Fruit fly (Drosophila melanogaster): ENCODE results near the gene CG31229.

The CG31229 gene

DNA sequence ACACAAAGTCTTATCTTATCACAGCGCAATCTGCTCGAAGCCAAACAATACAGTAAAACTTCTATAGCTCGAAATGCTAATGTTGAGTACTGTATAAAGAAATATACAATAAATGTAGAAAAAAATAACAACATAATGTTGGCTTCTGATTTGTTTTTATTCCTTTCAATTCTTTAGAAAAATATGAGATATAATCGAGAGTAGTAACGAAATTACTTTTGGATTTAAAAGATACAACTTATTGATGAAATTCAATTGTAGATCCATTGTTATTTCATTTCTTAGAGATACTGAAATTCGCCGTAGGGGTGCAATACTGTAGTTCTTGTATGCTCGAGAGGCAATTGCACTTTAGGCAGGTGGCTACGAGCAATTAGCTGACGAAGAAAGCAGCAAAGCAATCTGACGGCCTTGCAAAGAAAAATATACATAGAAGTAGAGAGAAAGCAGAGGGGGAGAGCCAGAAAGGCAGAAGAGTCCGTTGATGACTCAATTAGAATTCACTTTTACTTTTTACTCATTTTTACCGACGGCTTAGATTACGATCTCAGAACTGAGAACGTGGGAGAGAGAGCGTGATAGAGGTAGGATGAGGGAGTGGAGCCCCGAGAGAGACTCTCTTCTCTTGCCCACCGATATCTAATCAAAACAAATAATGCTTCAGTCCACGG, 2.9 kb downstream of the CG31229 start (continued):
- no peak for TF ChIP-seq zf30C (GFP tag; optimal IDR thresholded peaks at IDR 0.05)
- peak; percentile 67 for TF ChIP-seq CG12391 (tag; optimal IDR thresholded peaks at IDR 0.05)
- TF ChIP-seq pros (GFP tag; optimal IDR thresholded peaks at IDR 0.05) = peak; percentile 24
- peak; percentile 10; the same call in 1 of the 2 replicates for TF ChIP-seq NFAT (GFP tag; IDR thresholded peaks at IDR 0.05)
- TF ChIP-seq CG6254 (GFP tag; optimal IDR thresholded peaks at IDR 0.05) = no peak
- TF ChIP-seq dpn (GFP tag; optimal IDR thresholded peaks at IDR 0.05) = peak in 1 of 2 experiments; percentile 43
- no peak for TF ChIP-seq gce (GFP tag; IDR thresholded peaks at IDR 0.05)
- peak; percentile 27; the same call in 1 of the 2 replicates for TF ChIP-seq Awh (GFP tag; IDR thresholded peaks at IDR 0.05)
- TF ChIP-seq eyg (GFP tag; optimal IDR thresholded peaks at IDR 0.05) = no peak
- peak; percentile 91 for TF ChIP-seq CG7839 (tag; optimal IDR thresholded peaks at IDR 0.05)
- peak; percentile 53 for TF ChIP-seq Abd-B (GFP tag; optimal IDR thresholded peaks at IDR 0.05)
- peak; percentile 18 for TF ChIP-seq Max (GFP tag; optimal IDR thresholded peaks at IDR 0.05)
- peak; percentile 88 for TF ChIP-seq Ets65A (GFP tag)
- TF ChIP-seq CG18619 (GFP tag; optimal IDR thresholded peaks at IDR 0.05) = no peak
- TF ChIP-seq BEAF-32 (GFP tag; optimal IDR thresholded peaks at IDR 0.05) = no peak
- TF ChIP-seq wdn (GFP tag; IDR thresholded peaks at IDR 0.05) = 0 out of 2 replicates have a peak, but pooled peaks have one; percentile 16
- TF ChIP-seq CG4424 (GFP tag; optimal IDR thresholded peaks at IDR 0.05) = peak; percentile 38
- no peak for TF ChIP-seq sug (tag; optimal IDR thresholded peaks at IDR 0.05)
- TF ChIP-seq vvl (GFP tag; IDR thresholded peaks at IDR 0.05) = 0 out of 2 replicates have a peak, but pooled peaks have one; percentile 19
- TF ChIP-seq GATAe (GFP tag; conservative IDR thresholded peaks at IDR 0.05) = peak; percentile 82
- no peak for TF ChIP-seq CG3838 (GFP tag; optimal IDR thresholded peaks at IDR 0.05)
- TF ChIP-seq Bteb2 (GFP tag; optimal IDR thresholded peaks at IDR 0.05) = no peak
- no peak for TF ChIP-seq CG16863 (GFP tag; optimal IDR thresholded peaks at IDR 0.05)
- no peak for TF ChIP-seq nau (GFP tag; optimal IDR thresholded peaks at IDR 0.05)
- TF ChIP-seq CG11085 (GFP tag; IDR thresholded peaks at IDR 0.05) = 0 out of 2 replicates have a peak, but pooled peaks have one; percentile 31
- no peak for TF ChIP-seq abd-A (tag; optimal IDR thresholded peaks at IDR 0.05)
- 0 out of 2 replicates have a peak, but pooled peaks have one; percentile 17 for TF ChIP-seq CG11247 (GFP tag; IDR thresholded peaks at IDR 0.05)
- TF ChIP-seq Six4 (GFP tag; optimal IDR thresholded peaks at IDR 0.05) = peak; percentile 0
- TF ChIP-seq nmo (GFP tag; optimal IDR thresholded peaks at IDR 0.05) = peak; percentile 90
- TF ChIP-seq br (optimal IDR thresholded peaks at IDR 0.05) = no peak
- TF ChIP-seq Eip74EF (GFP tag; optimal IDR thresholded peaks at IDR 0.05) = peak in 1 of 2 experiments; percentile 84
- no peak for TF ChIP-seq knrl (GFP tag; IDR thresholded peaks at IDR 0.05; ENCODE audit: partially characterized antibody)
- TF ChIP-seq crol (GFP tag; IDR thresholded peaks at IDR 0.05) = peak; percentile 82
- TF ChIP-seq CG14667 (GFP tag; IDR thresholded peaks at IDR 0.05) = no peak
- no peak for TF ChIP-seq CG13123 (GFP tag; optimal IDR thresholded peaks at IDR 0.05)
- peak; percentile 76 for TF ChIP-seq nerfin-1 (tag; optimal IDR thresholded peaks at IDR 0.05)
- TF ChIP-seq Dp (GFP tag; optimal IDR thresholded peaks at IDR 0.05) = no peak
- TF ChIP-seq h (optimal IDR thresholded peaks at IDR 0.05) = no peak
- no peak for TF ChIP-seq CG11723 (GFP tag; optimal IDR thresholded peaks at IDR 0.05)
- TF ChIP-seq HLHmδ (GFP tag; optimal IDR thresholded peaks at IDR 0.05) = no peak
- no peak for TF ChIP-seq ato (GFP tag; IDR thresholded peaks at IDR 0.05; ENCODE audit: partially characterized antibody)
- TF ChIP-seq schlank (tag; optimal IDR thresholded peaks at IDR 0.05) = no peak
- no peak for TF ChIP-seq Optix (GFP tag; IDR thresholded peaks at IDR 0.05)
- TF ChIP-seq CG7556 (GFP tag; optimal IDR thresholded peaks at IDR 0.05) = peak; percentile 68
- TF ChIP-seq CG6813 (GFP tag; optimal IDR thresholded peaks at IDR 0.05) = peak; percentile 24
- TF ChIP-seq fd64A (GFP tag; optimal IDR thresholded peaks at IDR 0.05) = no peak
- peak; percentile 37 for TF ChIP-seq Sox100B (GFP tag; optimal IDR thresholded peaks at IDR 0.05)
- peak; percentile 43 for TF ChIP-seq ewg (GFP tag; optimal IDR thresholded peaks at IDR 0.05)
- peak; percentile 49 for TF ChIP-seq CG17359 (tag; optimal IDR thresholded peaks at IDR 0.05)

All from whole organism, embryonic.